Fruit fly (Drosophila melanogaster) whole organism, embryonic: Measurements from ENCODE around the gene CG31960.
A peak's percentile ranks its signal among the peaks of the same experiment; 100 is the strongest.

Source experiments
- Bgb ChIP-seq: fragments of 200-800 bp; sonication (Bioruptor generic); IDR thresholded peaks from 2 replicates; pipeline ENCODE4 v1.3.6; 2022; ENCODE audit warnings: missing biosample characterization, missing genetic modification characterization; ENCODE audit not compliant: partially characterized antibody
- CG10147 ChIP-seq: fragments of 200-800 bp; sonication (Bioruptor generic); optimal IDR thresholded peaks from 2 replicates; lab custom pipeline; 2019; ENCODE audit warnings: missing biosample characterization, mild to moderate bottlenecking, missing genetic modification characterization, moderate library complexity
- CG10274 ChIP-seq: fragments of 200-800 bp; sonication (Bioruptor generic); optimal IDR thresholded peaks from 3 replicates; lab custom pipeline; 2017; ENCODE audit warnings: missing biosample characterization, mild to moderate bottlenecking, missing genetic modification characterization
- CG10565 ChIP-seq: fragments of 200-800 bp; sonication (Bioruptor generic); optimal IDR thresholded peaks from 3 replicates; lab custom pipeline; 2016; ENCODE audit warnings: missing biosample characterization, mild to moderate bottlenecking, missing genetic modification characterization
- CG11504 ChIP-seq: fragments of 200-800 bp; sonication (Bioruptor generic); optimal IDR thresholded peaks from 3 replicates; lab custom pipeline; 2019; ENCODE audit warnings: missing biosample characterization, mild to moderate bottlenecking, missing genetic modification characterization, moderate library complexity
- CG12236 ChIP-seq: fragments of 200-800 bp; sonication (Bioruptor generic); optimal IDR thresholded peaks from 2 replicates; lab custom pipeline; 2016; ENCODE audit warnings: missing biosample characterization, missing genetic modification characterization
- CG12744 ChIP-seq: fragments of 200-800 bp; sonication (Bioruptor generic); optimal IDR thresholded peaks from 2 replicates; lab custom pipeline; 2016; ENCODE audit warnings: missing biosample characterization, missing genetic modification characterization
- CG14441 ChIP-seq: fragments of 200-800 bp; sonication (Bioruptor generic); IDR thresholded peaks from 2 replicates; pipeline ENCODE4 v1.3.6; 2022; ENCODE audit warnings: missing biosample characterization, missing genetic modification characterization
- CG14710 ChIP-seq: fragments of 200-800 bp; sonication (Bioruptor generic); optimal IDR thresholded peaks from 3 replicates; lab custom pipeline; 2019; ENCODE audit warnings: missing biosample characterization, mild to moderate bottlenecking, missing genetic modification characterization, moderate library complexity
- CG17359 ChIP-seq: fragments of 200-800 bp; sonication (Bioruptor generic); optimal IDR thresholded peaks from 3 replicates; lab custom pipeline; 2018; ENCODE audit warnings: missing biosample characterization, mild to moderate bottlenecking, missing genetic modification characterization, moderate library complexity
- CG2120 ChIP-seq: fragments of 200-800 bp; sonication (Bioruptor generic); optimal IDR thresholded peaks from 3 replicates; lab custom pipeline; 2016; ENCODE audit warnings: missing biosample characterization, missing genetic modification characterization
- CG2202 ChIP-seq: fragments of 200-800 bp; sonication (Bioruptor generic); optimal IDR thresholded peaks from 2 replicates; lab custom pipeline; 2018; ENCODE audit warnings: missing biosample characterization, mild to moderate bottlenecking, missing genetic modification characterization
- CG2678 ChIP-seq: fragments of 200-800 bp; sonication (Bioruptor generic); optimal IDR thresholded peaks from 3 replicates; lab custom pipeline; 2019; ENCODE audit warnings: missing biosample characterization, mild to moderate bottlenecking, missing genetic modification characterization, moderate library complexity
- CG30403 ChIP-seq: fragments of 200-800 bp; sonication (Bioruptor generic); optimal IDR thresholded peaks from 3 replicates; lab custom pipeline; 2016; ENCODE audit warnings: missing biosample characterization, missing genetic modification characterization
- CG3065 ChIP-seq: fragments of 200-800 bp; sonication (Bioruptor generic); optimal IDR thresholded peaks from 2 replicates; lab custom pipeline; 2016; ENCODE audit warnings: missing biosample characterization, missing genetic modification characterization
- CG3281 ChIP-seq: fragments of 200-800 bp; sonication (Bioruptor generic); optimal IDR thresholded peaks from 3 replicates; lab custom pipeline; 2017; ENCODE audit warnings: missing biosample characterization, mild to moderate bottlenecking, missing genetic modification characterization
- CG34376 ChIP-seq: fragments of 200-800 bp; sonication (Bioruptor generic); optimal IDR thresholded peaks from 2 replicates; lab custom pipeline; 2018; ENCODE audit warnings: missing biosample characterization, mild to moderate bottlenecking, missing genetic modification characterization
- CG7556 ChIP-seq: fragments of 200-800 bp; sonication (Bioruptor generic); optimal IDR thresholded peaks from 2 replicates; lab custom pipeline; 2017; ENCODE audit warnings: missing biosample characterization, mild to moderate bottlenecking, missing genetic modification characterization
- CG7839 ChIP-seq: fragments of 200-800 bp; sonication (Bioruptor generic); optimal IDR thresholded peaks from 3 replicates; lab custom pipeline; 2018; ENCODE audit warnings: missing biosample characterization, mild to moderate bottlenecking, missing genetic modification characterization, moderate library complexity
- CG8089 ChIP-seq: fragments of 200-800 bp; sonication (Bioruptor generic); optimal IDR thresholded peaks from 3 replicates; lab custom pipeline; 2016; ENCODE audit warnings: missing biosample characterization, missing genetic modification characterization
- CG9727 ChIP-seq: fragments of 200-800 bp; sonication (Bioruptor generic); optimal IDR thresholded peaks from 3 replicates; lab custom pipeline; 2017; ENCODE audit warnings: missing biosample characterization, mild to moderate bottlenecking, missing genetic modification characterization
- CTCF ChIP-seq: fragments of 200-800 bp; sonication (Bioruptor generic); optimal IDR thresholded peaks from 2 replicates; lab custom pipeline; 2017; ENCODE audit warnings: missing biosample characterization, mild to moderate bottlenecking, missing genetic modification characterization, moderate library complexity
- Dip2 ChIP-seq: fragments of 200-800 bp; sonication (Bioruptor generic); IDR thresholded peaks from 2 replicates; pipeline ENCODE4 v1.3.6; 2022; ENCODE audit warnings: missing biosample characterization, missing genetic modification characterization
- Doc2 ChIP-seq: fragments of 200-800 bp; sonication (Bioruptor generic); IDR thresholded peaks from 2 replicates; pipeline ENCODE4 v1.3.6; 2022; ENCODE audit warnings: missing biosample characterization, missing genetic modification characterization
- Eip74EF ChIP-seq, 2 experiments: fragments of 200-800 bp in 1 of 2; fragments of >200 bp in 1 of 2; sonication (Bioruptor generic) in 1 of 2; optimal IDR thresholded peaks; 2 replicates each; lab custom pipeline; 2017 to 2019; ENCODE audit warnings: missing biosample characterization in 2 of 2, missing genetic modification characterization in 2 of 2, mild to moderate bottlenecking in 1 of 2, moderate library complexity in 1 of 2
- Fer3 ChIP-seq: fragments of 200-800 bp; sonication (Bioruptor generic); optimal IDR thresholded peaks from 2 replicates; lab custom pipeline; 2018; ENCODE audit warnings: missing biosample characterization, mild to moderate bottlenecking, missing genetic modification characterization, moderate library complexity
- Hand ChIP-seq: fragments of 200-800 bp; sonication (Bioruptor generic); optimal IDR thresholded peaks from 2 replicates; lab custom pipeline; 2017; ENCODE audit warnings: mild to moderate bottlenecking, missing biosample characterization, missing genetic modification reagents, missing genetic modification characterization
- Hmr ChIP-seq: fragments of 200-800 bp; sonication (Bioruptor generic); optimal IDR thresholded peaks from 3 replicates; lab custom pipeline; 2017; ENCODE audit warnings: mild to moderate bottlenecking, missing biosample characterization, missing genetic modification reagents, missing genetic modification characterization
- Hr51 ChIP-seq, 2 experiments: fragments of 200-800 bp; sonication (Bioruptor generic); optimal IDR thresholded peaks; 2 replicates in 1 of 2; 3 replicates in 1 of 2; lab custom pipeline; 2016 to 2018; ENCODE audit warnings: missing biosample characterization in 2 of 2, missing genetic modification characterization in 2 of 2, mild to moderate bottlenecking in 1 of 2, moderate library complexity in 1 of 2
- Lpt ChIP-seq: fragments of >200 bp; optimal IDR thresholded peaks from 2 replicates; lab custom pipeline; 2018; ENCODE audit warnings: missing biosample characterization, missing genetic modification characterization
- Meics ChIP-seq: fragments of 200-800 bp; sonication (Bioruptor generic); optimal IDR thresholded peaks from 2 replicates; lab custom pipeline; 2017; ENCODE audit warnings: missing biosample characterization, mild to moderate bottlenecking, missing genetic modification characterization
- Nf-YC ChIP-seq: fragments of 200-800 bp; optimal IDR thresholded peaks from 3 replicates; lab custom pipeline; 2019; ENCODE audit warnings: missing biosample characterization, mild to moderate bottlenecking, missing genetic modification characterization, moderate library complexity
- Trl ChIP-seq, 3 experiments: fragments of >200 bp in 2 of 3; fragments of 200-800 bp in 1 of 3; sonication (Bioruptor generic) in 1 of 3; optimal IDR thresholded peaks; 2 replicates in 1 of 3; 3 replicates in 2 of 3; lab custom pipeline; 2016 to 2017; ENCODE audit warnings: missing biosample characterization in 1 of 3, missing genetic modification characterization in 1 of 3
- br ChIP-seq: fragments of >200 bp; optimal IDR thresholded peaks from 2 replicates; lab custom pipeline; 2017
- caup ChIP-seq: fragments of 200-800 bp; sonication (Bioruptor generic); optimal IDR thresholded peaks from 3 replicates; lab custom pipeline; 2017; ENCODE audit warnings: missing biosample characterization, mild to moderate bottlenecking, missing genetic modification characterization, moderate library complexity; ENCODE audit not compliant: severe bottlenecking
- chinmo ChIP-seq: fragments of 200-800 bp; sonication (Bioruptor generic); IDR thresholded peaks from 4 replicates; pipeline ENCODE4 v1.3.6; 2022; ENCODE audit warnings: missing biosample characterization, missing genetic modification characterization; ENCODE audit not compliant: partially characterized antibody
- cwo ChIP-seq: fragments of 200-800 bp; sonication (Bioruptor generic); optimal IDR thresholded peaks from 3 replicates; lab custom pipeline; 2017; ENCODE audit warnings: missing biosample characterization, missing genetic modification characterization, mild to moderate bottlenecking, moderate library complexity, missing genetic modification reagents
- dmrt99B ChIP-seq: fragments of 200-800 bp; sonication (Bioruptor generic); optimal IDR thresholded peaks from 2 replicates; lab custom pipeline; 2018; ENCODE audit warnings: missing biosample characterization, mild to moderate bottlenecking, missing genetic modification characterization, moderate library complexity
- dpn ChIP-seq, 2 experiments: fragments of 200-800 bp; sonication (Bioruptor generic); optimal IDR thresholded peaks; 3 replicates each; lab custom pipeline; 2016; ENCODE audit warnings: missing biosample characterization in 2 of 2, missing genetic modification characterization in 2 of 2
- fd3F ChIP-seq: fragments of 200-800 bp; sonication (Bioruptor generic); optimal IDR thresholded peaks from 2 replicates; lab custom pipeline; 2018; ENCODE audit warnings: missing biosample characterization, mild to moderate bottlenecking, missing genetic modification characterization, moderate library complexity
- fru ChIP-seq: fragments of >200 bp; optimal IDR thresholded peaks from 2 replicates; lab custom pipeline; 2017
- gem ChIP-seq: fragments of 200-800 bp; sonication (Bioruptor generic); optimal IDR thresholded peaks from 2 replicates; lab custom pipeline; 2019; ENCODE audit warnings: missing biosample characterization, mild to moderate bottlenecking, missing genetic modification characterization, moderate library complexity
- grau ChIP-seq: fragments of 200-800 bp; optimal IDR thresholded peaks from 3 replicates; lab custom pipeline; 2019; ENCODE audit warnings: missing biosample characterization, mild to moderate bottlenecking, missing genetic modification characterization, moderate library complexity
- lab ChIP-seq: fragments of 200-800 bp; sonication (Bioruptor generic); optimal IDR thresholded peaks from 3 replicates; lab custom pipeline; 2017; ENCODE audit warnings: missing biosample characterization, missing genetic modification characterization, mild to moderate bottlenecking, moderate library complexity, missing genetic modification reagents
- nerfin-1 ChIP-seq: fragments of 200-800 bp; sonication (Bioruptor generic); optimal IDR thresholded peaks from 3 replicates; lab custom pipeline; 2019; ENCODE audit warnings: missing biosample characterization, mild to moderate bottlenecking, missing genetic modification characterization, moderate library complexity
- nmo ChIP-seq: fragments of 200-800 bp; sonication (Bioruptor generic); optimal IDR thresholded peaks from 2 replicates; lab custom pipeline; 2018; ENCODE audit warnings: missing biosample characterization, mild to moderate bottlenecking, missing genetic modification characterization, moderate library complexity
- sna ChIP-seq: fragments of 200-800 bp; sonication (Bioruptor generic); IDR thresholded peaks from 2 replicates; pipeline ENCODE4 v1.3.6; 2022; ENCODE audit warnings: missing biosample characterization, missing genetic modification characterization; ENCODE audit not compliant: partially characterized antibody
- stwl ChIP-seq: fragments of 200-800 bp; sonication (Bioruptor generic); optimal IDR thresholded peaks from 3 replicates; lab custom pipeline; 2018; ENCODE audit warnings: missing biosample characterization, mild to moderate bottlenecking, missing genetic modification characterization, moderate library complexity
- tap ChIP-seq: fragments of 200-800 bp; optimal IDR thresholded peaks from 3 replicates; lab custom pipeline; 2019; ENCODE audit warnings: missing biosample characterization, mild to moderate bottlenecking, missing genetic modification characterization, moderate library complexity
- tio ChIP-seq: fragments of 200-800 bp; sonication (Bioruptor generic); optimal IDR thresholded peaks from 2 replicates; lab custom pipeline; 2017; ENCODE audit warnings: missing biosample characterization, missing genetic modification characterization, inconsistent platforms
- yki ChIP-seq: fragments of >200 bp; optimal IDR thresholded peaks from 3 replicates; lab custom pipeline; 2018

The CG31960 gene

dm6 chr2L:3737682-3738081 lies 47.1 kb upstream of the CG31960 start (continued):
- TF ChIP-seq CG10147 (GFP tag; lab: Kevin White, UChicago) = peak; percentile 24
- TF ChIP-seq Hmr = peak; percentile 27
- no peak for TF ChIP-seq chinmo (GFP tag; lab: Robert Waterston, UW)
- no peak for TF ChIP-seq CG8089
- TF ChIP-seq Nf-YC (tag; lab: Kevin White, UChicago) = no peak
- no peak for TF ChIP-seq CG14710 (tag; lab: Kevin White, UChicago)
- TF ChIP-seq nmo (GFP tag; lab: Kevin White, UChicago) = no peak
- no peak for TF ChIP-seq Doc2 (GFP tag; lab: Robert Waterston, UW)
- peak; percentile 43 for TF ChIP-seq CG2120
- peak; percentile 35 for TF ChIP-seq grau
- TF ChIP-seq Hand (GFP tag; lab: Kevin White, UChicago) = peak; percentile 25
- no peak for TF ChIP-seq Bgb
- TF ChIP-seq CG30403 (GFP tag; lab: Kevin White, UChicago) = peak; percentile 7
- no peak for TF ChIP-seq tap (tag; lab: Kevin White, UChicago)
- peak; percentile 11 for TF ChIP-seq lab (GFP tag; lab: Kevin White, UChicago)
- TF ChIP-seq CG11504 (tag; lab: Kevin White, UChicago) = peak; percentile 45
- peak; percentile 19 for TF ChIP-seq Meics (GFP tag; lab: Kevin White, UChicago)
- no peak for TF ChIP-seq br (lab: Kevin White, UChicago)
- no peak for TF ChIP-seq CG2202
- TF ChIP-seq CG7556 (GFP tag; lab: Kevin White, UChicago) = peak; percentile 47
- no peak for TF ChIP-seq CG14441 (GFP tag; lab: Robert Waterston, UW)
- no peak for TF ChIP-seq CG17359 (tag; lab: Kevin White, UChicago)
- peak; percentile 42 for TF ChIP-seq CG7839 (tag; lab: Kevin White, UChicago)
- peak; percentile 51 for TF ChIP-seq CG2678 (tag; lab: Kevin White, UChicago)
- peak; percentile 30 for TF ChIP-seq dmrt99B (tag; lab: Kevin White, UChicago)
- no peak for TF ChIP-seq CG3065 (GFP tag; lab: Kevin White, UChicago)
- TF ChIP-seq tio (GFP tag; lab: Kevin White, UChicago) = peak; percentile 17
- peak; percentile 0 for TF ChIP-seq CG9727 (GFP tag; lab: Kevin White, UChicago)
- no peak for TF ChIP-seq Dip2
- TF ChIP-seq yki (lab: Kevin White, UChicago) = no peak
- TF ChIP-seq Hr51 (GFP tag; optimal IDR thresholded peaks at IDR 0.05; lab: Kevin White, UChicago) = peak in 1 of 2 experiments; percentile 4

dm6 chr2L:3740443-3740842 lies 44.3 kb upstream of the CG31960 start:
- peak; percentile 3 for TF ChIP-seq stwl (tag; lab: Kevin White, UChicago)
- TF ChIP-seq CG30403 (GFP tag; lab: Kevin White, UChicago) = peak; percentile 7
- peak in 1 of 2 experiments; percentile 14 for TF ChIP-seq dpn (GFP tag; optimal IDR thresholded peaks at IDR 0.05; lab: Kevin White, UChicago)
- TF ChIP-seq CTCF = no peak
- TF ChIP-seq Eip74EF (GFP tag; optimal IDR thresholded peaks at IDR 0.05; lab: Kevin White, UChicago) = no peak
- no peak for TF ChIP-seq sna (GFP tag; lab: Robert Waterston, UW)
- TF ChIP-seq fru (lab: Kevin White, UChicago) = no peak
- no peak for TF ChIP-seq fd3F (GFP tag; lab: Kevin White, UChicago)
- no peak for TF ChIP-seq Trl (optimal IDR thresholded peaks at IDR 0.05; lab: Kevin White, UChicago)
- TF ChIP-seq Trl (GFP tag; optimal IDR thresholded peaks at IDR 0.05; lab: Kevin White, UChicago) = no peak
- TF ChIP-seq gem (tag; lab: Kevin White, UChicago) = peak; percentile 42
- TF ChIP-seq CG10565 (GFP tag; lab: Kevin White, UChicago) = no peak
- TF ChIP-seq CG3281 = peak; percentile 31
- no peak for TF ChIP-seq CG12236
- TF ChIP-seq nerfin-1 = no peak
- TF ChIP-seq CG34376 (GFP tag; lab: Kevin White, UChicago) = no peak
- peak; percentile 2 for TF ChIP-seq caup (GFP tag; lab: Kevin White, UChicago)
- TF ChIP-seq cwo (GFP tag; lab: Kevin White, UChicago) = peak; percentile 12
- TF ChIP-seq CG12744 (GFP tag; lab: Kevin White, UChicago) = no peak
- TF ChIP-seq Fer3 (tag; lab: Kevin White, UChicago) = peak; percentile 12
- TF ChIP-seq Lpt (GFP tag; lab: Kevin White, UChicago) = no peak
- TF ChIP-seq CG10274 (GFP tag; lab: Kevin White, UChicago) = no peak
- peak; percentile 50 for TF ChIP-seq CG2120
